Worm (Caenorhabditis elegans): ENCODE results near the gene frpr-14.

- no peak for TF ChIP-seq nhr-77 (tag; optimal IDR thresholded peaks at IDR 0.05)
- TF ChIP-seq ztf-4 (tag; optimal IDR thresholded peaks at IDR 0.05): no peak
- TF ChIP-seq unc-62 (GFP tag; optimal IDR thresholded peaks at IDR 0.05): no peak
- TF ChIP-seq nhr-76 (tag; optimal IDR thresholded peaks at IDR 0.05): no peak
- TF ChIP-seq tbx-2 (tag; optimal IDR thresholded peaks at IDR 0.05): no peak
- no peak for TF ChIP-seq nhr-237 (tag; optimal IDR thresholded peaks at IDR 0.05)
- TF ChIP-seq fos-1 (tag; optimal IDR thresholded peaks at IDR 0.05): no peak
- TF ChIP-seq R02D3.7 (tag; optimal IDR thresholded peaks at IDR 0.05): no peak
- no peak for TF ChIP-seq ama-1 (optimal IDR thresholded peaks at IDR 0.05)
- no peak for TF ChIP-seq ztf-11 (tag; optimal IDR thresholded peaks at IDR 0.05)
- no peak for TF ChIP-seq ceh-28 (tag; optimal IDR thresholded peaks at IDR 0.05)
- no peak for TF ChIP-seq nhr-11 (tag; optimal IDR thresholded peaks at IDR 0.05)
- TF ChIP-seq elt-2 (tag; optimal IDR thresholded peaks at IDR 0.05): no peak
Observed at ce11 chrII:639467-639866, 11.3 kb upstream of the frpr-14 start, which contains the start of gene K07E8.6.

All from whole organism, L3 larva.